Worm (Caenorhabditis elegans) whole organism, L4 larva: ENCODE results near the gene rps-14.

Source experiments
- F26F4.8 ChIP-seq: fragments of 200-800 bp; sonication (Bioruptor generic); conservative IDR thresholded peaks from 2 replicates; pipeline ENCODE4 v1.3.6; 2022; ENCODE audit warnings: missing genetic modification characterization, missing compliant biosample characterization
- F44E2.7 ChIP-seq: fragments of 200-800 bp; sonication (Bioruptor generic); IDR thresholded peaks from 2 replicates; pipeline ENCODE4 v2.1.2; 2022; ENCODE audit warnings: missing genetic modification characterization, missing compliant biosample characterization
- R02D3.7 ChIP-seq: fragments of 150-350 bp; sonication (generic microtip); optimal IDR thresholded peaks from 3 replicates; lab custom pipeline; 2014; ENCODE audit warnings: missing biosample characterization, missing genetic modification characterization
- Y48G9A.11 ChIP-seq: fragments of 200-800 bp; sonication (Bioruptor generic); IDR thresholded peaks from 2 replicates; pipeline ENCODE4 v1.3.6; 2022; ENCODE audit warnings: missing genetic modification reagents, missing genetic modification characterization, missing compliant biosample characterization
- Y5F2A.4 ChIP-seq: fragments of 200-800 bp; sonication (Bioruptor generic); optimal IDR thresholded peaks from 2 replicates; lab custom pipeline; 2018; ENCODE audit warnings: mild to moderate bottlenecking, missing genetic modification characterization, missing compliant biosample characterization
- ZK337.2 ChIP-seq: fragments of 200-800 bp; sonication (Bioruptor generic); IDR thresholded peaks from 2 replicates; pipeline ENCODE4 v1.3.6; 2022; ENCODE audit warnings: missing genetic modification reagents, missing genetic modification characterization, missing compliant biosample characterization
- ZK546.5 ChIP-seq, 2 experiments: sonication (generic microtip); optimal IDR thresholded peaks; 2 replicates each; lab custom pipeline; 2017; ENCODE audit warnings: missing biosample characterization in 2 of 2, missing genetic modification characterization in 2 of 2
- aha-1 ChIP-seq: fragments of 150-350 bp; peaks from one replicate; lab custom pipeline; 2014; ENCODE audit warnings: missing biosample characterization, missing genetic modification characterization
- arid-1 ChIP-seq: fragments of 200-800 bp; sonication (Bioruptor generic); conservative IDR thresholded peaks from 2 replicates; pipeline ENCODE4 v1.3.6; 2022; ENCODE audit warnings: missing genetic modification reagents, missing genetic modification characterization, missing compliant biosample characterization
- attf-4 ChIP-seq: sonication (generic microtip); optimal IDR thresholded peaks from 3 replicates; lab custom pipeline; 2017; ENCODE audit warnings: missing biosample characterization, missing genetic modification characterization
- ceh-20 ChIP-seq: fragments of 200-800 bp; sonication (Bioruptor generic); IDR thresholded peaks from 2 replicates; pipeline ENCODE4 v1.3.6; 2022; ENCODE audit warnings: missing genetic modification reagents, missing genetic modification characterization, missing compliant biosample characterization
- ceh-28 ChIP-seq: fragments of 150-350 bp; optimal IDR thresholded peaks from 2 replicates; lab custom pipeline; 2014; ENCODE audit warnings: missing biosample characterization, missing genetic modification reagents, missing genetic modification characterization
- ceh-44 ChIP-seq: fragments of 200-800 bp; sonication (Bioruptor generic); IDR thresholded peaks from 2 replicates; pipeline ENCODE4 v1.3.6; 2022; ENCODE audit warnings: missing genetic modification reagents, missing genetic modification characterization, missing compliant biosample characterization
- ceh-62 ChIP-seq: sonication (generic microtip); optimal IDR thresholded peaks from 2 replicates; lab custom pipeline; 2017; ENCODE audit warnings: missing biosample characterization, missing genetic modification characterization
- ces-1 ChIP-seq: fragments of 150-350 bp; sonication (generic microtip); optimal IDR thresholded peaks from 4 replicates; lab custom pipeline; 2014; ENCODE audit warnings: missing biosample characterization, missing genetic modification reagents, missing genetic modification characterization
- cey-2 ChIP-seq: sonication (generic microtip); optimal IDR thresholded peaks from 3 replicates; lab custom pipeline; 2017; ENCODE audit warnings: missing genetic modification characterization, mild to moderate bottlenecking, missing compliant biosample characterization, antibody characterized with exemption, borderline replicate concordance; ENCODE audit not compliant: insufficient read depth
- daf-8 ChIP-seq: fragments of 200-800 bp; sonication (Bioruptor generic); IDR thresholded peaks from 2 replicates; pipeline ENCODE4 v1.3.6; 2022; ENCODE audit warnings: missing genetic modification characterization, missing compliant biosample characterization
- dmd-8 ChIP-seq: fragments of 200-800 bp; sonication (Bioruptor generic); IDR thresholded peaks from 2 replicates; pipeline ENCODE4 v1.3.6; 2022; ENCODE audit warnings: missing genetic modification characterization, missing compliant biosample characterization
- dmd-9 ChIP-seq: fragments of 200-800 bp; sonication (Bioruptor generic); IDR thresholded peaks from 2 replicates; pipeline ENCODE4 v1.3.6; 2022; ENCODE audit warnings: missing genetic modification reagents, missing genetic modification characterization, missing compliant biosample characterization
- egl-27 ChIP-seq: sonication (generic microtip); optimal IDR thresholded peaks from 3 replicates; lab custom pipeline; 2017; ENCODE audit warnings: missing biosample characterization, missing genetic modification reagents, missing genetic modification characterization
- hif-1 ChIP-seq, 2 experiments: sonication (generic microtip); optimal IDR thresholded peaks; 2 replicates each; lab custom pipeline; 2016 to 2017; ENCODE audit warnings: missing compliant biosample characterization in 2 of 2, missing genetic modification characterization in 2 of 2, missing genetic modification reagents in 2 of 2, missing genotype in 2 of 2, mild to moderate bottlenecking in 1 of 2
- hlh-30 ChIP-seq: sonication (generic microtip); optimal IDR thresholded peaks from 2 replicates; lab custom pipeline; 2017; ENCODE audit warnings: antibody characterized with exemption, mild to moderate bottlenecking, missing genetic modification characterization, missing compliant biosample characterization; ENCODE audit not compliant: insufficient read depth
- hmg-1.1 ChIP-seq: fragments of 200-800 bp; sonication (Bioruptor generic); IDR thresholded peaks from 2 replicates; pipeline ENCODE4 v1.3.6; 2022; ENCODE audit warnings: missing genetic modification reagents, missing genetic modification characterization, missing compliant biosample characterization
- lim-7 ChIP-seq: fragments of 200-800 bp; sonication (Bioruptor generic); IDR thresholded peaks from 2 replicates; pipeline ENCODE4 v1.3.6; 2022; ENCODE audit warnings: missing genetic modification characterization, missing compliant biosample characterization
- lin-1 ChIP-seq: fragments of 200-800 bp; sonication (Bioruptor generic); IDR thresholded peaks from 2 replicates; pipeline ENCODE4 v1.3.6; 2022; ENCODE audit warnings: missing genetic modification reagents, missing genetic modification characterization, missing compliant biosample characterization
- madf-5 ChIP-seq, 2 experiments: fragments of 200-800 bp; sonication (Bioruptor generic); IDR thresholded peaks; 2 replicates each; pipeline ENCODE4 v1.3.6; 2022; ENCODE audit warnings: missing compliant biosample characterization in 2 of 2, missing genetic modification characterization in 2 of 2
- mdt-29 ChIP-seq: fragments of 200-800 bp; sonication (Bioruptor generic); IDR thresholded peaks from 2 replicates; pipeline ENCODE4 v1.3.6; 2022; ENCODE audit warnings: missing genetic modification reagents, missing genetic modification characterization, missing compliant biosample characterization
- mep-1 ChIP-seq: fragments of 150-350 bp; sonication (generic microtip); optimal IDR thresholded peaks from 3 replicates; lab custom pipeline; 2014; ENCODE audit warnings: missing biosample characterization, missing genetic modification characterization
- mes-2 ChIP-seq: sonication (generic microtip); optimal IDR thresholded peaks from 2 replicates; lab custom pipeline; 2016; ENCODE audit warnings: missing genotype, mild to moderate bottlenecking, missing genetic modification characterization, missing compliant biosample characterization; ENCODE audit not compliant: poor library complexity, severe bottlenecking
- nhr-10 ChIP-seq: fragments of 150-350 bp; optimal IDR thresholded peaks from 2 replicates; lab custom pipeline; 2014; ENCODE audit warnings: missing biosample characterization, missing genetic modification characterization
- nhr-102 ChIP-seq: sonication (generic microtip); optimal IDR thresholded peaks from 2 replicates; lab custom pipeline; 2016; ENCODE audit warnings: mild to moderate bottlenecking, missing genetic modification characterization, moderate library complexity, missing compliant biosample characterization
- nhr-111 ChIP-seq: fragments of 200-800 bp; sonication (Bioruptor generic); optimal IDR thresholded peaks from 2 replicates; lab custom pipeline; 2018; ENCODE audit warnings: mild to moderate bottlenecking, missing genetic modification characterization, missing compliant biosample characterization
- nhr-41 ChIP-seq: fragments of 200-800 bp; sonication (Bioruptor generic); IDR thresholded peaks from 2 replicates; pipeline ENCODE4 v1.3.6; 2022; ENCODE audit warnings: missing genetic modification reagents, missing genetic modification characterization, missing compliant biosample characterization
- nhr-42 ChIP-seq: fragments of 200-800 bp; sonication (Bioruptor generic); IDR thresholded peaks from 2 replicates; pipeline ENCODE4 v1.3.6; 2022; ENCODE audit warnings: missing genetic modification characterization, missing compliant biosample characterization
- nhr-48 ChIP-seq: sonication (generic microtip); optimal IDR thresholded peaks from 2 replicates; lab custom pipeline; 2016; ENCODE audit warnings: mild to moderate bottlenecking, missing genetic modification characterization, missing compliant biosample characterization
- nhr-6 ChIP-seq: fragments of 150-350 bp; optimal IDR thresholded peaks from 2 replicates; lab custom pipeline; 2014; ENCODE audit warnings: missing biosample characterization, missing genetic modification characterization
- nhr-76 ChIP-seq: fragments of 150-350 bp; optimal IDR thresholded peaks from 2 replicates; lab custom pipeline; 2014; ENCODE audit warnings: missing biosample characterization, missing genetic modification characterization
- nhr-77 ChIP-seq: fragments of 150-350 bp; optimal IDR thresholded peaks from 2 replicates; lab custom pipeline; 2014; ENCODE audit warnings: missing biosample characterization, missing genetic modification characterization
- pha-4 ChIP-seq, 2 experiments: fragments of 150-350 bp in 1 of 2; fragments of 200-800 bp in 1 of 2; sonication (Bioruptor generic) in 1 of 2; IDR thresholded peaks in 1 of 2; optimal IDR thresholded peaks in 1 of 2; 2 replicates each; pipeline versions ENCODE4 v1.3.6 to Lab custom; 2014 to 2022; ENCODE audit warnings: missing genetic modification characterization in 2 of 2, missing genetic modification reagents in 2 of 2, missing biosample characterization in 1 of 2, missing compliant biosample characterization in 1 of 2
- php-3 ChIP-seq: fragments of 200-800 bp; sonication (Bioruptor generic); IDR thresholded peaks from 2 replicates; pipeline ENCODE4 v1.3.6; 2022; ENCODE audit warnings: missing genetic modification reagents, missing genetic modification characterization, missing compliant biosample characterization
- rbr-2 ChIP-seq: sonication (generic microtip); optimal IDR thresholded peaks from 2 replicates; lab custom pipeline; 2016; ENCODE audit warnings: missing genotype, missing genetic modification characterization, missing compliant biosample characterization
- sdz-12 ChIP-seq: fragments of 200-800 bp; sonication (Bioruptor generic); optimal IDR thresholded peaks from 2 replicates; lab custom pipeline; 2018; ENCODE audit warnings: mild to moderate bottlenecking, missing genetic modification characterization, missing compliant biosample characterization
- set-16 ChIP-seq: fragments of 200-800 bp; sonication (Bioruptor generic); IDR thresholded peaks from 2 replicates; pipeline ENCODE4 v1.3.6; 2022; ENCODE audit warnings: missing genetic modification reagents, missing genetic modification characterization, missing compliant biosample characterization
- skn-1 ChIP-seq: fragments of 150-350 bp; optimal IDR thresholded peaks from 2 replicates; lab custom pipeline; 2014; ENCODE audit warnings: missing biosample characterization, missing genetic modification characterization
- tra-1 ChIP-seq: fragments of 200-800 bp; sonication (Bioruptor generic); IDR thresholded peaks from 2 replicates; pipeline ENCODE4 v1.3.6; 2022; ENCODE audit warnings: missing genetic modification reagents, missing genetic modification characterization, missing compliant biosample characterization
- unc-130 ChIP-seq: sonication (generic microtip); optimal IDR thresholded peaks from 2 replicates; lab custom pipeline; 2016; ENCODE audit warnings: missing genetic modification reagents, missing genetic modification characterization, missing compliant biosample characterization
- zag-1 ChIP-seq: fragments of 150-350 bp; optimal IDR thresholded peaks from 2 replicates; lab custom pipeline; 2014; ENCODE audit warnings: missing biosample characterization, missing genetic modification characterization
- zfp-2 ChIP-seq: sonication (generic microtip); optimal IDR thresholded peaks from 2 replicates; lab custom pipeline; 2016; ENCODE audit warnings: mild to moderate bottlenecking, missing genetic modification characterization, missing compliant biosample characterization
- ztf-7 ChIP-seq: fragments of 150-350 bp; optimal IDR thresholded peaks from 2 replicates; lab custom pipeline; 2014; ENCODE audit warnings: missing biosample characterization, missing genetic modification characterization

The rps-14 gene

ce11 chrIII:7179538-7180301, at the start of gene rps-14, which contains the start of gene rpl-36 (continued):
- TF ChIP-seq skn-1 (tag; lab: Kevin White, UChicago) (no peak), daf-8 (GFP tag; lab: Robert Waterston, UW) (no peak), F44E2.7 (no peak), sdz-12 (GFP tag; lab: Kevin White, UChicago) (no peak), egl-27 (no peak), Y48G9A.11 (GFP tag; lab: Robert Waterston, UW) (no peak), nhr-48 (peak; percentile 35), cey-2 (tag; lab: Kevin White, UChicago) (no peak), madf-5 (GFP tag; IDR thresholded peaks at IDR 0.05; lab: Robert Waterston, UW) (no peak), Y5F2A.4 (GFP tag; lab: Kevin White, UChicago) (no peak), arid-1 (GFP tag; lab: Robert Waterston, UW) (0 out of 2 replicates have a peak, but pooled peaks have one; percentile 28), ztf-7 (tag; lab: Kevin White, UChicago) (peak; percentile 75), zag-1 (tag; lab: Kevin White, UChicago) (no peak), pha-4 (GFP tag; IDR thresholded peaks at IDR 0.05; lab: Robert Waterston, UW) (peak; percentile 35; the same call in 1 of the 2 replicates), pha-4 (tag; optimal IDR thresholded peaks at IDR 0.05; lab: Kevin White, UChicago) (peak; percentile 92), ceh-62 (tag; lab: Kevin White, UChicago) (no peak), hif-1 (tag; optimal IDR thresholded peaks at IDR 0.05; lab: Kevin White, UChicago) (peak in 1 of 2 experiments; percentile 64), nhr-42 (peak; percentile 53; the same call in 1 of the 2 replicates), unc-130 (GFP tag; lab: Kevin White, UChicago) (no peak), lin-1 (GFP tag; lab: Robert Waterston, UW) (no peak), zfp-2 (tag; lab: Kevin White, UChicago) (peak; percentile 95), nhr-111 (GFP tag; lab: Kevin White, UChicago) (no peak), rbr-2 (tag; lab: Kevin White, UChicago) (peak; percentile 81), nhr-41 (GFP tag; lab: Robert Waterston, UW) (no peak), ZK546.5 (tag; optimal IDR thresholded peaks at IDR 0.05; lab: Kevin White, UChicago) (peak in 1 of 2 experiments; percentile 85), attf-4 (no peak), mdt-29 (GFP tag; lab: Robert Waterston, UW) (no peak), nhr-10 (tag; lab: Kevin White, UChicago) (no peak), ces-1 (GFP tag; lab: Kevin White, UChicago) (peak; percentile 12), ZK337.2 (GFP tag; lab: Robert Waterston, UW) (no peak), hlh-30 (tag; lab: Kevin White, UChicago) (peak; percentile 77), ceh-28 (tag; lab: Kevin White, UChicago) (no peak), R02D3.7 (tag; lab: Kevin White, UChicago) (no peak), lim-7 (no peak), nhr-6 (tag; lab: Kevin White, UChicago) (peak; percentile 86), hmg-1.1 (GFP tag; lab: Robert Waterston, UW) (peak; percentile 62; the same call in 1 of the 2 replicates), dmd-8 (no peak), nhr-76 (tag; lab: Kevin White, UChicago) (no peak), php-3 (no peak), nhr-102 (peak; percentile 75), set-16 (GFP tag; lab: Robert Waterston, UW) (no peak), ceh-20 (GFP tag; lab: Robert Waterston, UW) (peak; percentile 63; the same call in 1 of the 2 replicates), aha-1 (peak; percentile 98), ceh-44 (GFP tag; lab: Robert Waterston, UW) (no peak), F26F4.8 (no peak), nhr-77 (peak; percentile 94), tra-1 (GFP tag; lab: Robert Waterston, UW) (0 out of 2 replicates have a peak, but pooled peaks have one; percentile 42), mes-2 (tag; lab: Kevin White, UChicago) (peak; percentile 92), mep-1 (peak; percentile 91), dmd-9 (GFP tag; lab: Robert Waterston, UW) (no peak)
